Fruit fly (Drosophila melanogaster) S2 (cell line): ENCODE results near the gene ftz-f1.

Experiments
- CG8478 ChIP-seq: fragments of >200 bp; optimal IDR thresholded peaks from 2 replicates; lab custom pipeline; 2018
- CTCF ChIP-seq, 2 experiments: fragments of >200 bp; optimal IDR thresholded peaks; 2 replicates each; lab custom pipeline; 2018

dm6 chr3L:18749807-18750206 lies 51.3 kb downstream of the ftz-f1 start:
- TF ChIP-seq CG8478 (lab: Kevin White, UChicago) (no peak), CTCF (optimal IDR thresholded peaks at IDR 0.05; lab: Kevin White, UChicago) (no peak)
